Worm (Caenorhabditis elegans): ENCODE data around the gene F43C11.7.

DNA sequence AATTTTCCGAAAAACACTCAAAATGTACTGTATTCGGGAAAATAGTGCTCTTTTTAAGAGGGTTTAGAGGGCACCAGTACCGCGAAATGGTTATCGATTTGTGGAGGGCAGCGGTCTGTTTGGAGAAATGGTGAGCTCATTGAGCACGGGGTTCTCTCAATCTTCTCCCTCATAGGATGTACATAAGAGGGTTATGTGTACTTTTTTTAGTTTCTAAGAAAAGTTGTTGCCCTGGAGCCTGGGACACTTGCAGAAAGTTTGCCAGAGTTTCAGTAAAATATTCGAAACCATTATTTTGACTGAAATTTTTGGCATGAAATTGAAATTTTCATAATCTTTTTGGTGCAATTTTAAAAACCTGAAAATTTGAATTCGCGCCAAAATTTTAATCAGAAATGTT is 16.8 kb downstream of the F43C11.7 start, which contains the start of gene F43C11.10:
- TF ChIP-seq ceh-88 (GFP tag; IDR thresholded peaks at IDR 0.05) (no peak), unc-86 (tag; optimal IDR thresholded peaks at IDR 0.05) (no peak), nhr-77 (tag; optimal IDR thresholded peaks at IDR 0.05) (no peak), nhr-84 (tag; optimal IDR thresholded peaks at IDR 0.05) (no peak), dsc-1 (tag; optimal IDR thresholded peaks at IDR 0.05) (no peak)
